Fruit fly (Drosophila melanogaster): ENCODE results near the gene Gr66a.
A peak's percentile ranks its signal among the peaks of the same experiment; 100 is the strongest.

Gene Gr66a

DNA sequence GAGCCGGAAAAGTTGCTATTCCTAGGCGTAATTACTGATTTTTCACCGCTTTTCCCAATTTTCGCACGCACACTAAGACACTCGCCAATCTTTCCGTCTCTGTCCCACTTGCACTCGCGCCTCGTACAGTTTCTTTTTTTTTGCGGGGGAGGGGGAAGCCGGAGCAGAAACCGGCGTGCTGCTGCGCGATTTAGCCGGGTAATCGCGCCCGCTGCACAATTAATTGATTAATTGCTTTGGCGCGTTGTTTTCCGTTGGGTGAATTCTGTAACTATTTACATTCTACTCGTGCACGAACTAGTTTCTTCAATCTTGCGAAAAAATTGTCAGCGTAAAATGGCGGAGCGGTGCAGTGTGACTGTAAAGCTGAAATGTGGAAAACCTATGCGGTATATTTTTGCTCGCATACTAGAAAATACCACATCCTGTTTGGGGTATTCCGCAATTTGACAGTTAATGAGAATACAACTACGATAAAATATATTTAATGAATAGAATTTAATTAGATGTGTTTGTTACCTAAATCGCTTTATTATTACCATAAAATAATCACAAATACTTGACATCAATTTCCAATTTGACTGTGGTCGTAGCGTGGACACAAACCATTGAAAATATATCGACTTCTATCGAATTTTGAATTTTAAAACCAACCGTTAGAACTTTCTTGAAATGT lies 8.5 kb upstream of the Gr66a start, which contains the start of gene Cpsf6 (continued):
- TF ChIP-seq kah (GFP tag; optimal IDR thresholded peaks at IDR 0.05) (no peak), CG4854 (GFP tag; optimal IDR thresholded peaks at IDR 0.05) (peak; percentile 46), CG4328 (GFP tag; optimal IDR thresholded peaks at IDR 0.05) (peak; percentile 42), CG17359 (tag; optimal IDR thresholded peaks at IDR 0.05) (peak; percentile 52), ssp (GFP tag; IDR thresholded peaks at IDR 0.05) (peak; percentile 74), CG16863 (GFP tag; optimal IDR thresholded peaks at IDR 0.05) (peak; percentile 17), hth (optimal IDR thresholded peaks at IDR 0.05) (no peak), Trl (optimal IDR thresholded peaks at IDR 0.05) (no peak), Trl (GFP tag; optimal IDR thresholded peaks at IDR 0.05) (peak; percentile 43), sqz (GFP tag; optimal IDR thresholded peaks at IDR 0.05) (peak; percentile 74), CG33557 (GFP tag; optimal IDR thresholded peaks at IDR 0.05) (peak; percentile 59), fu2 (GFP tag; optimal IDR thresholded peaks at IDR 0.05) (no peak), CG10565 (GFP tag; optimal IDR thresholded peaks at IDR 0.05) (no peak), CG15514 (GFP tag; optimal IDR thresholded peaks at IDR 0.05) (peak; percentile 80), ranshi (GFP tag; IDR thresholded peaks at IDR 0.05) (no peak; the same call in 1 of the 2 replicates), Antp (GFP tag; optimal IDR thresholded peaks at IDR 0.05) (no peak), lbe (GFP tag; optimal IDR thresholded peaks at IDR 0.05) (peak; percentile 67), gro (GFP tag; optimal IDR thresholded peaks at IDR 0.05) (no peak), CG1024 (GFP tag; IDR thresholded peaks at IDR 0.05) (0 out of 2 replicates have a peak, but pooled peaks have one; percentile 14), odd (GFP tag; optimal IDR thresholded peaks at IDR 0.05) (no peak), knrl (GFP tag; IDR thresholded peaks at IDR 0.05; ENCODE audit: partially characterized antibody) (no peak), repo (GFP tag; optimal IDR thresholded peaks at IDR 0.05) (no peak), nau (GFP tag; optimal IDR thresholded peaks at IDR 0.05) (no peak), Ets97D (GFP tag; optimal IDR thresholded peaks at IDR 0.05) (peak; percentile 49), Aef1 (GFP tag; IDR thresholded peaks at IDR 0.05) (no peak), CG14014 (GFP tag; IDR thresholded peaks at IDR 0.05) (peak; percentile 56), CG12236 (GFP tag; optimal IDR thresholded peaks at IDR 0.05) (no peak), tna (GFP tag; IDR thresholded peaks at IDR 0.05; ENCODE audit: partially characterized antibody) (no peak), CG34224 (GFP tag; IDR thresholded peaks at IDR 0.05; ENCODE audit: partially characterized antibody) (peak; percentile 36; the same call in 1 of the 3 replicates), CG12071 (GFP tag; optimal IDR thresholded peaks at IDR 0.05) (no peak), CG17361 (GFP tag; IDR thresholded peaks at IDR 0.05) (peak; percentile 64; the same call in 2 of the 3 replicates), oc (tag; optimal IDR thresholded peaks at IDR 0.05) (no peak), grau (tag; optimal IDR thresholded peaks at IDR 0.05) (peak; percentile 75), row (GFP tag; IDR thresholded peaks at IDR 0.05) (peak; percentile 85), wdn (GFP tag; IDR thresholded peaks at IDR 0.05) (no peak), Atf3 (GFP tag; optimal IDR thresholded peaks at IDR 0.05) (peak; percentile 37), Myb (GFP tag; optimal IDR thresholded peaks at IDR 0.05) (peak; percentile 94), Vsx1 (GFP tag; optimal IDR thresholded peaks at IDR 0.05) (peak; percentile 8), Dad (GFP tag; optimal IDR thresholded peaks at IDR 0.05) (no peak), CG13624 (GFP tag; optimal IDR thresholded peaks at IDR 0.05) (no peak), pum (GFP tag; optimal IDR thresholded peaks at IDR 0.05) (no peak), CG11247 (GFP tag; IDR thresholded peaks at IDR 0.05) (peak; percentile 39; the same call in 1 of the 2 replicates), dimm (GFP tag; IDR thresholded peaks at IDR 0.05) (no peak), CG3995 (GFP tag; optimal IDR thresholded peaks at IDR 0.05) (no peak), CG8089 (GFP tag; optimal IDR thresholded peaks at IDR 0.05) (peak; percentile 25), CG8359 (GFP tag; optimal IDR thresholded peaks at IDR 0.05; ENCODE audit: borderline replicate concordance) (no peak), dan (GFP tag; IDR thresholded peaks at IDR 0.05) (no peak), cas (GFP tag; IDR thresholded peaks at IDR 0.05) (peak; percentile 54; the same call in 1 of the 2 replicates), CG11504 (tag; optimal IDR thresholded peaks at IDR 0.05) (peak; percentile 71), vvl (GFP tag; IDR thresholded peaks at IDR 0.05) (peak; percentile 78), CG11398 (GFP tag; optimal IDR thresholded peaks at IDR 0.05) (no peak)
